Fruit fly (Drosophila melanogaster) whole organism, prepupa: ENCODE results near the gene CheB38a.

ENCODE experiments used
- CG3919 ChIP-seq: fragments of 200-800 bp; sonication (Bioruptor generic); optimal IDR thresholded peaks from 3 replicates; lab custom pipeline; 2016; ENCODE audit warnings: missing biosample characterization, missing genetic modification characterization
- CG8119 ChIP-seq: fragments of 200-800 bp; sonication (Bioruptor generic); IDR thresholded peaks from 3 replicates; pipeline ENCODE4 v1.3.6; 2022; ENCODE audit warnings: missing biosample characterization, missing genetic modification characterization
- acj6 ChIP-seq: fragments of 200-800 bp; sonication (Bioruptor generic); optimal IDR thresholded peaks from 3 replicates; lab custom pipeline; 2016; ENCODE audit warnings: missing biosample characterization, missing genetic modification characterization
- esn ChIP-seq: fragments of 200-800 bp; sonication (Bioruptor generic); optimal IDR thresholded peaks from 2 replicates; lab custom pipeline; 2016; ENCODE audit warnings: missing biosample characterization, mild to moderate bottlenecking, missing genetic modification characterization, moderate library complexity
- net ChIP-seq: fragments of 200-800 bp; sonication (Bioruptor generic); optimal IDR thresholded peaks from 3 replicates; lab custom pipeline; 2016; ENCODE audit warnings: missing biosample characterization, missing genetic modification characterization

DNA sequence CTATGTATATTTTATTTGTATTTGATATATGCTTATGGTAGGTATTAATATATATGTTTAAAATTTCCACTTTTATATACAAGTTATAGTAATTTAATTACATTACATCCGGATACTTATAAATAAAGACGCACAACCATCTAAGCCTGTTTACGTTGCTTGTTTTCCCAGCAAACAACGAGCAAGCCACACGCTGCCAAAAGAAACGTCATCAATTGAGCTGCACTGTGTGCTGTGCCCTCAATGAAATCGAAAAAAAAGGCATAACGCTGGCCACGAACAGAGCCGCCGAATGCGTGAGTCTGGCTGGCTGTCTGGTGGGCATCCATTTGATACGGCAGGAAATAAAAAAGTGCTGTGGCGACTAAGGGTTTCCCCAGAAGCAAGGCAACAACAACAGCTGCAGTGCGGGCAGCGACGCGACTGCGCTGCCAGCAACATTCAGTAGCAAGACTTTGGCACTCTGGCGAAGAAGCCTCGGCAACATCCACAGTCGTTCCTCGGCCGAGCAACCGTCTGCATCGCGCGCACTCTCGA lies 33.8 kb upstream of the CheB38a start, which contains the start of gene twit:
- no peak for TF ChIP-seq net
- TF ChIP-seq esn (GFP tag; lab: Kevin White, UChicago), result no peak
- no peak for TF ChIP-seq CG3919 (GFP tag; lab: Kevin White, UChicago)
- TF ChIP-seq CG8119 (GFP tag; lab: Robert Waterston, UW), result no peak
- TF ChIP-seq acj6, result no peak
